Worm (Caenorhabditis elegans) whole organism, young adult: ENCODE measurements around the gene C46C2.7.

Source experiments
- B0019.2 ChIP-seq: fragments of 200-800 bp; sonication (Bioruptor generic); conservative IDR thresholded peaks from 2 replicates; pipeline ENCODE4 v1.3.6; 2022; ENCODE audit warnings: missing genetic modification reagents, missing genetic modification characterization, missing compliant biosample characterization
- B0261.1 ChIP-seq: sonication (generic microtip); optimal IDR thresholded peaks from 2 replicates; lab custom pipeline; 2016; ENCODE audit warnings: mild to moderate bottlenecking, missing genetic modification characterization, moderate library complexity, missing compliant biosample characterization
- C17E4.6 ChIP-seq: fragments of 200-800 bp; sonication (Bioruptor generic); IDR thresholded peaks from 2 replicates; pipeline ENCODE4 v1.3.6; 2022; ENCODE audit warnings: missing genetic modification reagents, missing genetic modification characterization, missing compliant biosample characterization
- F10E7.11 ChIP-seq: sonication (generic microtip); optimal IDR thresholded peaks from 2 replicates; lab custom pipeline; 2017; ENCODE audit warnings: mild to moderate bottlenecking, missing genetic modification characterization, moderate library complexity, missing compliant biosample characterization
- F33H1.4 ChIP-seq: fragments of 200-800 bp; sonication (Bioruptor generic); IDR thresholded peaks from 2 replicates; pipeline ENCODE4 v1.3.6; 2022; ENCODE audit warnings: missing genetic modification reagents, missing genetic modification characterization, missing compliant biosample characterization
- F55B11.4 ChIP-seq: sonication (generic microtip); optimal IDR thresholded peaks from 2 replicates; lab custom pipeline; 2016; ENCODE audit warnings: missing compliant biosample characterization, missing genetic modification characterization, borderline replicate concordance; ENCODE audit not compliant: insufficient read depth
- T07F8.4 ChIP-seq: sonication (generic microtip); optimal IDR thresholded peaks from 2 replicates; lab custom pipeline; 2016; ENCODE audit warnings: mild to moderate bottlenecking, missing genetic modification characterization, moderate library complexity, missing compliant biosample characterization
- T26A5.8 ChIP-seq: sonication (generic microtip); optimal IDR thresholded peaks from 2 replicates; lab custom pipeline; 2016; ENCODE audit warnings: missing genetic modification characterization, missing compliant biosample characterization
- Y53G8AR.9 ChIP-seq: fragments of 200-800 bp; sonication (Bioruptor generic); conservative IDR thresholded peaks from 2 replicates; pipeline ENCODE4 v1.3.6; 2022; ENCODE audit warnings: missing genetic modification reagents, missing genetic modification characterization, missing compliant biosample characterization
- Y56A3A.18 ChIP-seq: fragments of 200-800 bp; sonication (Bioruptor generic); IDR thresholded peaks from 2 replicates; pipeline ENCODE4 v1.3.6; 2022; ENCODE audit warnings: missing genetic modification reagents, missing genetic modification characterization, missing compliant biosample characterization
- Y95B8A.8 ChIP-seq: fragments of 200-800 bp; sonication (Bioruptor generic); IDR thresholded peaks from 2 replicates; pipeline ENCODE4 v1.3.6; 2022; ENCODE audit warnings: missing genetic modification reagents, missing genetic modification characterization, missing compliant biosample characterization
- attf-3 ChIP-seq: fragments of 200-800 bp; sonication (Bioruptor generic); conservative IDR thresholded peaks from 2 replicates; pipeline ENCODE4 v1.3.6; 2022; ENCODE audit warnings: missing genetic modification reagents, missing genetic modification characterization, missing compliant biosample characterization
- cebp-1 ChIP-seq, 2 experiments: fragments of 200-800 bp in 1 of 2; sonication (Bioruptor generic) in 1 of 2; sonication (generic microtip) in 1 of 2; IDR thresholded peaks in 1 of 2; optimal IDR thresholded peaks in 1 of 2; 2 replicates each; pipeline versions ENCODE4 v1.3.6 to Lab custom; 2017 to 2022; ENCODE audit warnings: missing compliant biosample characterization in 2 of 2, missing genetic modification characterization in 2 of 2, mild to moderate bottlenecking in 1 of 2, missing genetic modification reagents in 1 of 2, moderate library complexity in 1 of 2
- cebp-2 ChIP-seq: fragments of 200-800 bp; sonication (Bioruptor generic); IDR thresholded peaks from 2 replicates; pipeline ENCODE4 v1.3.6; 2022; ENCODE audit warnings: missing genetic modification characterization, missing compliant biosample characterization
- ceh-91 ChIP-seq: fragments of 200-800 bp; sonication (Bioruptor generic); IDR thresholded peaks from 2 replicates; pipeline ENCODE4 v1.3.6; 2022; ENCODE audit warnings: missing genetic modification reagents, missing genetic modification characterization, missing compliant biosample characterization
- die-1 ChIP-seq: sonication (generic microtip); optimal IDR thresholded peaks from 2 replicates; lab custom pipeline; 2016; ENCODE audit warnings: missing genotype, mild to moderate bottlenecking, missing genetic modification characterization, missing compliant biosample characterization
- efl-1 ChIP-seq: fragments of 150-350 bp; optimal IDR thresholded peaks from 2 replicates; lab custom pipeline; 2014; ENCODE audit warnings: missing biosample characterization, missing genetic modification reagents, missing genetic modification characterization
- egl-44 ChIP-seq: fragments of 200-800 bp; sonication (Bioruptor generic); IDR thresholded peaks from 2 replicates; pipeline ENCODE4 v1.3.6; 2022; ENCODE audit warnings: missing genetic modification reagents, missing genetic modification characterization, missing compliant biosample characterization
- ets-4 ChIP-seq: fragments of 200-800 bp; sonication (Bioruptor generic); optimal IDR thresholded peaks from 2 replicates; lab custom pipeline; 2018; ENCODE audit warnings: mild to moderate bottlenecking, missing genetic modification characterization, missing compliant biosample characterization
- fkh-3 ChIP-seq: sonication (generic microtip); optimal IDR thresholded peaks from 2 replicates; lab custom pipeline; 2016; ENCODE audit warnings: mild to moderate bottlenecking, missing genetic modification characterization, missing compliant biosample characterization
- hlh-12 ChIP-seq: sonication (generic microtip); optimal IDR thresholded peaks from 2 replicates; lab custom pipeline; 2016; ENCODE audit warnings: missing genetic modification characterization, missing compliant biosample characterization
- lag-1 ChIP-seq: fragments of 200-800 bp; sonication (Bioruptor generic); IDR thresholded peaks from 2 replicates; pipeline ENCODE4 v1.3.6; 2022; ENCODE audit warnings: missing genetic modification reagents, missing genetic modification characterization, missing compliant biosample characterization
- lin-35 ChIP-seq, 3 experiments: fragments of 150-350 bp in 2 of 3; sonication (generic microtip) in 1 of 3; optimal IDR thresholded peaks; 2 replicates each; lab custom pipeline; 2014 to 2018; ENCODE audit warnings: missing biosample characterization in 3 of 3, missing genetic modification characterization in 3 of 3, missing genetic modification reagents in 3 of 3
- lsl-1 ChIP-seq: fragments of 200-800 bp; sonication (Bioruptor generic); optimal IDR thresholded peaks from 2 replicates; lab custom pipeline; 2018; ENCODE audit warnings: mild to moderate bottlenecking, missing genetic modification characterization, moderate library complexity, missing compliant biosample characterization
- lsy-27 ChIP-seq: sonication (generic microtip); optimal IDR thresholded peaks from 2 replicates; lab custom pipeline; 2017; ENCODE audit warnings: missing genetic modification characterization, mild to moderate bottlenecking, missing compliant biosample characterization, antibody characterized with exemption, missing genotype, borderline replicate concordance; ENCODE audit not compliant: insufficient read depth
- madf-10 ChIP-seq: sonication (generic microtip); optimal IDR thresholded peaks from 2 replicates; lab custom pipeline; 2016; ENCODE audit warnings: mild to moderate bottlenecking, missing genetic modification characterization, missing compliant biosample characterization
- madf-3 ChIP-seq: fragments of 200-800 bp; sonication (Bioruptor generic); IDR thresholded peaks from 2 replicates; pipeline ENCODE4 v1.3.6; 2022; ENCODE audit warnings: missing genetic modification reagents, missing genetic modification characterization, missing compliant biosample characterization
- madf-8 ChIP-seq: fragments of 200-800 bp; sonication (Bioruptor generic); conservative IDR thresholded peaks from 2 replicates; pipeline ENCODE4 v1.3.6; 2022; ENCODE audit warnings: missing genetic modification reagents, missing genetic modification characterization, missing compliant biosample characterization
- mel-28 ChIP-seq: sonication (generic microtip); optimal IDR thresholded peaks from 2 replicates; lab custom pipeline; 2016; ENCODE audit warnings: borderline replicate concordance, mild to moderate bottlenecking, missing genetic modification characterization, missing compliant biosample characterization
- nfyb-1 ChIP-seq: fragments of 200-800 bp; sonication (Bioruptor generic); IDR thresholded peaks from 2 replicates; pipeline ENCODE4 v1.3.6; 2022; ENCODE audit warnings: missing genetic modification reagents, missing genetic modification characterization, missing compliant biosample characterization
- nhr-80 ChIP-seq: sonication (generic microtip); optimal IDR thresholded peaks from 2 replicates; lab custom pipeline; 2016; ENCODE audit warnings: missing genetic modification characterization, missing compliant biosample characterization
- nhr-90 ChIP-seq: sonication (generic microtip); optimal IDR thresholded peaks from 2 replicates; lab custom pipeline; 2016; ENCODE audit warnings: missing genotype, mild to moderate bottlenecking, missing genetic modification characterization, missing compliant biosample characterization
- rpc-1 ChIP-seq, 2 experiments: fragments of 150-350 bp in 1 of 2; sonication (generic microtip) in 1 of 2; optimal IDR thresholded peaks; 2 replicates each; lab custom pipeline; 2014 to 2018; ENCODE audit warnings: missing biosample characterization in 1 of 2, missing genetic modification characterization in 1 of 2, missing genetic modification reagents in 1 of 2, missing genotype in 1 of 2
- sdz-38 ChIP-seq: sonication (generic microtip); optimal IDR thresholded peaks from 2 replicates; lab custom pipeline; 2016; ENCODE audit warnings: missing genotype, missing genetic modification characterization, missing compliant biosample characterization
- snpc-1.3 ChIP-seq: sonication (generic microtip); optimal IDR thresholded peaks from 2 replicates; lab custom pipeline; 2017; ENCODE audit warnings: missing genetic modification characterization, mild to moderate bottlenecking, missing compliant biosample characterization, antibody characterized with exemption, moderate library complexity, missing genotype, missing genetic modification reagents; ENCODE audit not compliant: insufficient read depth
- tbp1 ChIP-seq: fragments of 200-800 bp; sonication (Bioruptor generic); optimal IDR thresholded peaks from 2 replicates; lab custom pipeline; 2018; ENCODE audit warnings: mild to moderate bottlenecking, missing genetic modification characterization, missing compliant biosample characterization
- zfh-2 ChIP-seq: fragments of 200-800 bp; sonication (Bioruptor generic); conservative IDR thresholded peaks from 2 replicates; pipeline ENCODE4 v1.3.6; 2022; ENCODE audit warnings: missing genetic modification reagents, missing genetic modification characterization, missing compliant biosample characterization
- ztf-25 ChIP-seq: fragments of 200-800 bp; sonication (Bioruptor generic); IDR thresholded peaks from 2 replicates; pipeline ENCODE4 v1.3.6; 2022; ENCODE audit warnings: missing genetic modification reagents, missing genetic modification characterization, missing compliant biosample characterization
- ztf-26 ChIP-seq: sonication (generic microtip); optimal IDR thresholded peaks from 2 replicates; lab custom pipeline; 2017; ENCODE audit warnings: missing genetic modification characterization, missing compliant biosample characterization

The C46C2.7 gene

DNA sequence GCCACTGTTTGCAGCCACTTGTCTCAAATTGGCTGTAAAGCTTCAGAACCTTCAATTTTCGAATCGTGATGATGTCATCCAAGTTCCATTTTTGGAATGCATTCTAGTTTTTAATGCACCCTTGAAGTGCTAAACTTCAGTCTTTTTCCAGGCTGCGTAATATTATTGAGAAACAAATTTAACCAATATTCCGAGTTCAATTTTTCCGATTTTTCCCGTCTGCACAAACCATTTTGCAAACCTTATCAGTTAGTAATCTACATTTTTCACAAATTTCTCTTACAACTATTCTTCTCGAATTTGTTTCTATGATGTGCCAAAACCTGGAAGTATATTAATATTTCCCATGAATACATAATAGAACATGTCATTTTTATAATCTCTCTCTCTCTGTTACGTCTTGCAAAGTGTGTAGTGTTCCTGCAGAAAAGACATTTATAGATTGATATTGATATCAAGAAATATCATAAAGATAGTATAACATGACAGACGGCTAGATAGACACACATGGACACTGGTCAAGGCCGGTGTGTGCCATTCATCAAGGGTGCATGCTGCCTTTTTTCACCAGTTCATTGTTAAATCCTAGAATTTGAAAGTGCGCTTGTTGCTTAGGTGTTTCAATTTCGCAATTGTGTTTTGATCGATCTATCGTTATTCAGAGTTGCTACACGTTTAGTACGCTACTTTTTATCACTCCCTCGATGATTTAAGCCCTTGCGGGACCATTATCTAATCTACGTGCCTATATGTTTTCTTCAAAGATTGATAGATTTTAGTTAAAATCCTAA is 4.7 kb downstream of the C46C2.7 start:
- TF ChIP-seq cebp-1 (GFP tag; IDR thresholded peaks at IDR 0.05; lab: Robert Waterston, UW), result no peak
- TF ChIP-seq cebp-1 (tag; optimal IDR thresholded peaks at IDR 0.05; lab: Kevin White, UChicago), result peak; percentile 58
- no peak for TF ChIP-seq efl-1
- peak; percentile 14 for TF ChIP-seq nhr-80 (tag; lab: Kevin White, UChicago)
- no peak for TF ChIP-seq nhr-90 (tag; lab: Kevin White, UChicago)
- 0 out of 2 replicates have a peak, but pooled peaks have one; percentile 48 for TF ChIP-seq madf-3 (GFP tag; lab: Robert Waterston, UW)
- TF ChIP-seq, all 124 proteins: peak for 3

DNA sequence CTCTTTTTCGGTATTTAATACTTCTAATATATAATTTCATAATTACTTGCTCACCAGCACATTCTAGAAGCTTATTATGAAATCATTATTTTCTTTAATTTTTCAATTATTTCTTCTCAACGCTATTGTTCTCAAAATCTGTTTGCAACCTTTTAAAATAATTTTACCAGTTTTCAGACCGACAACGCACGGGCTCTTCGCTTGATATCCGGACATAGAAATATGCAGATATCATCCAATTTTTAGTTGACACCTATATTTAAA is 5.2 kb downstream of the C46C2.7 start, which contains the start of gene wnk-1:
TSS of gene wnk-1 (plus strand) at position 165 of the 264 bp plus-strand sequence.
- TF ChIP-seq madf-8 (GFP tag; lab: Robert Waterston, UW) (no peak), egl-44 (GFP tag; lab: Robert Waterston, UW) (no peak), fkh-3 (tag; lab: Kevin White, UChicago) (no peak), Y56A3A.18 (GFP tag; lab: Robert Waterston, UW) (no peak), zfh-2 (GFP tag; lab: Robert Waterston, UW) (no peak), nfyb-1 (no peak), ceh-91 (GFP tag; lab: Robert Waterston, UW) (no peak), sdz-38 (tag; lab: Kevin White, UChicago) (no peak), tbp1 (GFP tag; lab: Kevin White, UChicago) (no peak), F10E7.11 (tag; lab: Kevin White, UChicago) (no peak), B0261.1 (tag; lab: Kevin White, UChicago) (no peak), die-1 (tag; lab: Kevin White, UChicago) (no peak), madf-3 (GFP tag; lab: Robert Waterston, UW) (no peak), cebp-2 (GFP tag; lab: Robert Waterston, UW) (no peak), snpc-1.3 (tag; lab: Kevin White, UChicago) (no peak), ets-4 (GFP tag; lab: Kevin White, UChicago) (no peak), C17E4.6 (GFP tag; lab: Robert Waterston, UW) (no peak)

DNA sequence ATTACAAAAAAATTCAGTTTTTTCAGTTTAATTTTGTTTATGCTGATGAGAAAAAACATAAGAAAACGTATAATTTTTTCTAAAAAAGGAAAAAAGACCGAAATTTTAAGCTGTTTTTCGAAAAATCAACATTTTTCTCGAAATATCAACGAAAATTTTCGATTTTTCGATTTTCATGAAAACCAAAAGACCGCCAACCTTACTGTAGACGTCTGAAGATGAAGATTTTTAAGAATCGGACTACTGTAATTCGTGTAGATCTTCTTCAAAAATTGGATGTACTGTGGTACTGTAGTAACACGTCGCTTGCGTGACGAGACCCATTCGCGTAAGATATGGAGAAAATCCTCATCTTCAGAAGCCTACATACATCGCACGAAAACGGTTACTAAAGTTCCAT is 16.2 kb downstream of the C46C2.7 start:
- TF ChIP-seq nfyb-1 (0 out of 2 replicates have a peak, but pooled peaks have one; percentile 25), ztf-25 (no peak), T07F8.4 (tag; lab: Kevin White, UChicago) (no peak), C17E4.6 (GFP tag; lab: Robert Waterston, UW) (no peak)

DNA sequence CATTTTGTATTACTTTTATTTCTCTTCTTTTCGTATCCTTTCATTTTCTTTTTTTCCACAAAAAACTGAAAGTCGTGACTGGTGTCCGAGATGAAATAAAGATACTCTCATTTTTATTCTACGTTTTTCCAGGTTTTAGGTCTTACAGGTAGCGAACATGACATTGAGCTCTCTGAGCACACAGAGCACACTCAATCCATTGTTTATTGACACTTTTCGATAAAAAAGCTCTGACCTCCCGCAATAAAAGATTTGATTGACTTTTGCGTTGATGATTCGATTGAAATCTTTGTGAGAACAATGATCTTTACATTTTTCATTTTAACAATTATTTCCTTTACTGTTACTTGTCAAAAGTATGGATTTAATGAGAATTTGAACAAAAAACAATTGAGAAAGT is 17.5 kb downstream of the C46C2.7 start, which contains the start of gene C46C2.6:
TSS of gene C46C2.6 (plus strand) at position 301 of the 400 bp plus-strand sequence.
- no peak for TF ChIP-seq T26A5.8
- TF ChIP-seq Y95B8A.8, result no peak
- no peak for TF ChIP-seq rpc-1 (optimal IDR thresholded peaks at IDR 0.05; lab: Kevin White, UChicago)
- no peak for TF ChIP-seq rpc-1 (tag; optimal IDR thresholded peaks at IDR 0.05; lab: Kevin White, UChicago)

DNA sequence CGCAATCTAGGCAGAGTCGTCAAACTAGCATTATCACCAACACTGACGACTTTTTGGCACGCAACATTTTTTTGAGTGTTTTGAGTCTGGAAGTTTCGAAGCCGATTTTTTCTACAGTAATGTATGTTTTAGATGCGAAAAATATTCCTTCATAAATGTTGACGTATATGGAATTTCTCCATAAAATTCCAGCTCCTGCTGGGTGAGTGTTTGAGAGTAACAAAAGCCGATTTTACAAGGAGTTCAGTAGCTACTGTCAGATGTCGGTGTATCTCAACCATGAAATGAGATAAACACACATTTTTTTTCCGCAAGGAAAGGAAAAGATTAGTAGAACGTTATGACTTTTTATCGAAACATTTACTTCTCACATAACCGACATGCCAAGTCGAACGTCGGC is 20.2 kb downstream of the C46C2.7 start:
- TF ChIP-seq F55B11.4 (no peak), lsl-1 (GFP tag; lab: Kevin White, UChicago) (no peak), B0019.2 (GFP tag; lab: Robert Waterston, UW) (no peak), lsy-27 (tag; lab: Kevin White, UChicago) (no peak), lag-1 (GFP tag; lab: Robert Waterston, UW) (no peak), Y56A3A.18 (GFP tag; lab: Robert Waterston, UW) (no peak), ztf-26 (tag; lab: Kevin White, UChicago) (no peak), tbp1 (GFP tag; lab: Kevin White, UChicago) (no peak), lin-35 (GFP tag; optimal IDR thresholded peaks at IDR 0.05; lab: Kevin White, UChicago) (no peak), Y53G8AR.9 (GFP tag; lab: Robert Waterston, UW) (no peak), mel-28 (no peak), madf-10 (tag; lab: Kevin White, UChicago) (no peak), hlh-12 (no peak), attf-3 (GFP tag; lab: Robert Waterston, UW) (no peak), die-1 (tag; lab: Kevin White, UChicago) (no peak), nhr-90 (tag; lab: Kevin White, UChicago) (no peak), F33H1.4 (GFP tag; lab: Robert Waterston, UW) (no peak)
